Worm (Caenorhabditis elegans): Measurements from ENCODE around the gene C31E10.11.

ce11 chrX:13974448-13975071 is 16.0 kb downstream of the C31E10.11 start:
- TF ChIP-seq unc-39 (tag; optimal IDR thresholded peaks at IDR 0.05) (no peak), ama-1 (optimal IDR thresholded peaks at IDR 0.05) (no peak), nhr-67 (tag; optimal IDR thresholded peaks at IDR 0.05) (no peak), ztf-11 (tag; optimal IDR thresholded peaks at IDR 0.05) (no peak), skn-1 (tag; optimal IDR thresholded peaks at IDR 0.05) (no peak), nhr-28 (tag; optimal IDR thresholded peaks at IDR 0.05) (no peak), pqm-1 (tag; optimal IDR thresholded peaks at IDR 0.05) (peak; percentile 16), elt-1 (tag; optimal IDR thresholded peaks at IDR 0.05) (peak; percentile 90), elt-3 (tag; optimal IDR thresholded peaks at IDR 0.05) (peak; percentile 27 to 53 (median 29)), fos-1 (tag; optimal IDR thresholded peaks at IDR 0.05) (no peak), nhr-25 (tag; optimal IDR thresholded peaks at IDR 0.05) (peak; percentile 75), ceh-82 (tag; optimal IDR thresholded peaks at IDR 0.05) (no peak)
